Fruit fly (Drosophila melanogaster): ENCODE measurements around the gene Trc8.
A peak's percentile ranks its signal among the peaks of the same experiment; 100 is the strongest.

The Trc8 gene

DNA sequence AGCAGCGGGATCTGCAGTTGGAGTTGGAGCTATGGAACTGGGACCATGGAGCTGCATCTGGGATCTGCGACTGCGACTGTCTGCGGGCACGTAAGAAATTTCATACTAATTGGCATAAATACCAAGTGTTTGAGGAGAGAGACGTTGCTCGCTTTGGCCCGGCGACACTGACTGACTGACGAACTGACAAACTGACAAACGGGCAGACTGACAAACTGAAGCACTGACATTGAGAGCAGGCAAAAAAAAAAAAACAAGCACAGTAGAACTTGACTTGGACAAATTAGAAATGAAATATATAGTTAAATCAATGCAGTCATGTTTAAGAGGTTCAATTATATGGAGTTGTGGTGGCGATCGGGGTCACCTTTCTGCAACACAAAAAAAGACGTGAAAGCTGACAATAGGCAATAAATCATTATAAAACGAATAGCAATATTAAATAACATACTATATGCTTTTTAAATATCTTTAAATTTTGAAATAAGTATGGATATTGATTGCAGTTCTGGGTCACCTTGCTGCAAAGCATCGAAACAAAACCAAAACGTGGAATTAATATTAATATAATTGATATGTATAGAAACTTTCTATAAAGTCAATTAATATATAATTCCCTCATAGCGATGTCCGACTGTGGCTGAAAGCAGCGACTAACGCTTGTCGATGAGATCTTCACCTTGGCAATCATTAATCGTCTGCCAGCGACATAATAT is 5.1 kb upstream of the Trc8 start:
- TF ChIP-seq CG17361 (GFP tag; IDR thresholded peaks at IDR 0.05) (0 out of 3 replicates have a peak, but pooled peaks have one; percentile 17), cg (GFP tag; optimal IDR thresholded peaks at IDR 0.05) (no peak), CG31441 (GFP tag; IDR thresholded peaks at IDR 0.05) (no peak), CG8281 (tag; optimal IDR thresholded peaks at IDR 0.05) (peak; percentile 97), grau (tag; optimal IDR thresholded peaks at IDR 0.05) (peak; percentile 56)

DNA sequence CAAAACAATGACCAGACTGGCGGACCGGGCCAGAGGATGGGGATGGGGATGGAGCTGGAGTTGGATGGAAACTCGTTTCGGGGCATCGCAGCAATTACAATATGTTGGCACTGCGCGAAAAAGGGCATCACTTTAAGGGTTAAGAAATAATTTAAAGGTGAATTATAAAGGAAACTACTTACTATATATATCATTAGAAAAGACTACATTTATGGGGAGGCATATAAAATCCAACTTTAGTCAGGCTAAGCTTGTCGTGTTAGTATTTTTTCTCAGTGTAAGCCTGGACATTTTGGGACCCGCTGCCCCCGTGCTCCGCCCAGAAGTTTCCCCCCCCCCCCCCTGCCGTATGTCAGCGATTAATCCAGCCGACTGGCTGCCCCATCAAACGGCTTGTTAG is 3.0 kb upstream of the Trc8 start:
- no peak for TF ChIP-seq CG8924 (tag; optimal IDR thresholded peaks at IDR 0.05)
- no peak for TF ChIP-seq CG32532 (GFP tag; IDR thresholded peaks at IDR 0.05)
- no peak for TF ChIP-seq CG15269 (tag; optimal IDR thresholded peaks at IDR 0.05)
- no peak for TF ChIP-seq run (tag; optimal IDR thresholded peaks at IDR 0.05)
- TF ChIP-seq CG5245 (GFP tag; optimal IDR thresholded peaks at IDR 0.05): no peak
- TF ChIP-seq HmgZ (tag; optimal IDR thresholded peaks at IDR 0.05): no peak
- TF ChIP-seq dmrt99B (tag; optimal IDR thresholded peaks at IDR 0.05): no peak
- TF ChIP-seq CG15073 (GFP tag; optimal IDR thresholded peaks at IDR 0.05): no peak
- TF ChIP-seq CG14050 (GFP tag; IDR thresholded peaks at IDR 0.05): no peak
- TF ChIP-seq Awh (GFP tag; IDR thresholded peaks at IDR 0.05): 0 out of 2 replicates have a peak, but pooled peaks have one; percentile 42
- TF ChIP-seq vvl (GFP tag; IDR thresholded peaks at IDR 0.05): 0 out of 2 replicates have a peak, but pooled peaks have one; percentile 33
- TF ChIP-seq exex (tag; optimal IDR thresholded peaks at IDR 0.05): no peak
- TF ChIP-seq danr (GFP tag; IDR thresholded peaks at IDR 0.05): 0 out of 2 replicates have a peak, but pooled peaks have one; percentile 8
- TF ChIP-seq B-H1 (GFP tag; IDR thresholded peaks at IDR 0.05): no peak
- TF ChIP-seq HLHmδ (GFP tag; optimal IDR thresholded peaks at IDR 0.05): no peak
- TF ChIP-seq esg (GFP tag; conservative IDR thresholded peaks at IDR 0.05): no peak
- no peak for TF ChIP-seq CG1024 (GFP tag; IDR thresholded peaks at IDR 0.05)
- peak; percentile 33; the same call in 1 of the 2 replicates for TF ChIP-seq Drgx (GFP tag; IDR thresholded peaks at IDR 0.05)
- TF ChIP-seq Neu2 (GFP tag; optimal IDR thresholded peaks at IDR 0.05; ENCODE audit: borderline replicate concordance): no peak
- TF ChIP-seq Xrp1 (GFP tag; IDR thresholded peaks at IDR 0.05): peak; percentile 54; the same call in 1 of the 2 replicates
- no peak for TF ChIP-seq CG11695 (GFP tag; IDR thresholded peaks at IDR 0.05)
- TF ChIP-seq so (GFP tag; IDR thresholded peaks at IDR 0.05): no peak
- TF ChIP-seq corto (GFP tag; optimal IDR thresholded peaks at IDR 0.05): no peak
- TF ChIP-seq cad (GFP tag; optimal IDR thresholded peaks at IDR 0.05): no peak
- peak; percentile 6 for TF ChIP-seq CG2712 (tag; optimal IDR thresholded peaks at IDR 0.05)
- no peak for TF ChIP-seq unpg (GFP tag; optimal IDR thresholded peaks at IDR 0.05)
- no peak for TF ChIP-seq HLH4C (GFP tag; IDR thresholded peaks at IDR 0.05; ENCODE audit: partially characterized antibody)
- no peak for TF ChIP-seq pho (GFP tag; optimal IDR thresholded peaks at IDR 0.05)
- TF ChIP-seq Fer3 (tag; optimal IDR thresholded peaks at IDR 0.05): no peak
- no peak for TF ChIP-seq gsb-n (tag; optimal IDR thresholded peaks at IDR 0.05)
- no peak for TF ChIP-seq CG31441 (GFP tag; IDR thresholded peaks at IDR 0.05)
- TF ChIP-seq Vsx1 (GFP tag; optimal IDR thresholded peaks at IDR 0.05): no peak
- no peak for TF ChIP-seq CG9727 (GFP tag; optimal IDR thresholded peaks at IDR 0.05)
- no peak for TF ChIP-seq nerfin-2 (GFP tag; IDR thresholded peaks at IDR 0.05; ENCODE audit: partially characterized antibody)
- TF ChIP-seq ind (GFP tag; optimal IDR thresholded peaks at IDR 0.05): no peak
- TF ChIP-seq CG31388 (GFP tag; optimal IDR thresholded peaks at IDR 0.05): no peak
- TF ChIP-seq CG33557 (GFP tag; optimal IDR thresholded peaks at IDR 0.05): no peak
- TF ChIP-seq sr (GFP tag; IDR thresholded peaks at IDR 0.05): no peak
- no peak for TF ChIP-seq odd (GFP tag; optimal IDR thresholded peaks at IDR 0.05)
- no peak for TF ChIP-seq croc (GFP tag; conservative IDR thresholded peaks at IDR 0.05)
- TF ChIP-seq Meics (GFP tag; optimal IDR thresholded peaks at IDR 0.05): no peak
- peak; percentile 27 for TF ChIP-seq CG17829 (tag; optimal IDR thresholded peaks at IDR 0.05)
- TF ChIP-seq CG42726 (GFP tag; IDR thresholded peaks at IDR 0.05; ENCODE audit: partially characterized antibody): no peak
- no peak for TF ChIP-seq mam (GFP tag; optimal IDR thresholded peaks at IDR 0.05)
